Worm (Caenorhabditis elegans): ENCODE data around the gene cmtr-2.
A peak's percentile ranks its signal among the peaks of the same experiment; 100 is the strongest.

cmtr-2 gene

ce11 chrIII:6606641-6607040, 8.6 kb upstream of the cmtr-2 start:
- TF ChIP-seq nhr-2 (tag; optimal IDR thresholded peaks at IDR 0.05) = no peak
- TF ChIP-seq nhr-12 (tag; optimal IDR thresholded peaks at IDR 0.05) = no peak
- no peak for TF ChIP-seq flh-1 (GFP tag; optimal IDR thresholded peaks at IDR 0.05)
- no peak for TF ChIP-seq ham-2 (GFP tag; optimal IDR thresholded peaks at IDR 0.05)
- no peak for TF ChIP-seq elt-3 (tag; optimal IDR thresholded peaks at IDR 0.05)
- TF ChIP-seq sem-2 (GFP tag; optimal IDR thresholded peaks at IDR 0.05) = no peak
- no peak for TF ChIP-seq snpc-4 (tag; optimal IDR thresholded peaks at IDR 0.05)
- no peak for TF ChIP-seq lin-32 (GFP tag; optimal IDR thresholded peaks at IDR 0.05)
- TF ChIP-seq unc-120 (tag; optimal IDR thresholded peaks at IDR 0.05; ENCODE audit: poor library complexity, severe bottlenecking) = no peak
- TF ChIP-seq hlh-1 (tag; optimal IDR thresholded peaks at IDR 0.05) = no peak
- no peak for TF ChIP-seq blmp-1 (tag; optimal IDR thresholded peaks at IDR 0.05)
- no peak for TF ChIP-seq tbx-8 (GFP tag; optimal IDR thresholded peaks at IDR 0.05)

ce11 chrIII:6607067-6607466, 8.1 kb upstream of the cmtr-2 start:
- no peak for TF ChIP-seq lin-13 (tag; optimal IDR thresholded peaks at IDR 0.05)
- TF ChIP-seq drap-1 (GFP tag; optimal IDR thresholded peaks at IDR 0.05) = no peak
- no peak for TF ChIP-seq elt-3 (tag; optimal IDR thresholded peaks at IDR 0.05)

ce11 chrIII:6607646-6608045, 7.6 kb upstream of the cmtr-2 start:
- no peak for TF ChIP-seq ham-2 (GFP tag; optimal IDR thresholded peaks at IDR 0.05)

- no peak for TF ChIP-seq zip-8 (tag; optimal IDR thresholded peaks at IDR 0.05)
- peak; percentile 37 for TF ChIP-seq nhr-237 (tag; optimal IDR thresholded peaks at IDR 0.05)
- no peak for TF ChIP-seq nhr-12 (tag; optimal IDR thresholded peaks at IDR 0.05)
- no peak for TF ChIP-seq mab-5 (tag; optimal IDR thresholded peaks at IDR 0.05)
- no peak for TF ChIP-seq lin-13 (tag; optimal IDR thresholded peaks at IDR 0.05)
- TF ChIP-seq sptf-1 (tag; optimal IDR thresholded peaks at IDR 0.05) = no peak
- TF ChIP-seq elt-1 (tag; optimal IDR thresholded peaks at IDR 0.05; ENCODE audit: borderline replicate concordance, insufficient read depth) = no peak
- TF ChIP-seq M03D4.4 (tag; optimal IDR thresholded peaks at IDR 0.05) = no peak
- peak; percentile 51 for TF ChIP-seq pha-4 (tag; optimal IDR thresholded peaks at IDR 0.05)
- no peak for TF ChIP-seq nhr-28 (tag; optimal IDR thresholded peaks at IDR 0.05)
- no peak for TF ChIP-seq nhr-76 (tag; optimal IDR thresholded peaks at IDR 0.05)
- TF ChIP-seq ztf-11 (tag; optimal IDR thresholded peaks at IDR 0.05) = no peak
- no peak for TF ChIP-seq ceh-83 (GFP tag; optimal IDR thresholded peaks at IDR 0.05)
- no peak for TF ChIP-seq ham-2 (GFP tag; optimal IDR thresholded peaks at IDR 0.05)
- TF ChIP-seq elt-3 (tag; optimal IDR thresholded peaks at IDR 0.05) = no peak
- TF ChIP-seq unc-39 (tag; optimal IDR thresholded peaks at IDR 0.05) = no peak
- TF ChIP-seq bed-3 (GFP tag; optimal IDR thresholded peaks at IDR 0.05) = no peak
- no peak for TF ChIP-seq ces-1 (GFP tag; optimal IDR thresholded peaks at IDR 0.05)
- TF ChIP-seq ceh-39 (tag; optimal IDR thresholded peaks at IDR 0.05) = no peak
- TF ChIP-seq snpc-4 (tag; optimal IDR thresholded peaks at IDR 0.05) = no peak
- TF ChIP-seq drap-1 (GFP tag; optimal IDR thresholded peaks at IDR 0.05) = no peak
- no peak for TF ChIP-seq lin-32 (GFP tag; optimal IDR thresholded peaks at IDR 0.05)
- no peak for TF ChIP-seq flh-1 (GFP tag; optimal IDR thresholded peaks at IDR 0.05)
- TF ChIP-seq hlh-1 (tag; optimal IDR thresholded peaks at IDR 0.05) = peak; percentile 52
- no peak for TF ChIP-seq unc-62 (GFP tag; optimal IDR thresholded peaks at IDR 0.05)
- TF ChIP-seq mls-2 (tag; optimal IDR thresholded peaks at IDR 0.05) = no peak
- TF ChIP-seq blmp-1 (tag; optimal IDR thresholded peaks at IDR 0.05) = no peak
- no peak for TF ChIP-seq cnd-1 (tag; optimal IDR thresholded peaks at IDR 0.05)
- TF ChIP-seq ceh-43 (GFP tag; optimal IDR thresholded peaks at IDR 0.05) = no peak
- TF ChIP-seq tbx-8 (GFP tag; optimal IDR thresholded peaks at IDR 0.05) = no peak
- TF ChIP-seq unc-120 (tag; optimal IDR thresholded peaks at IDR 0.05; ENCODE audit: poor library complexity, severe bottlenecking) = no peak
- no peak for TF ChIP-seq nhr-2 (tag; optimal IDR thresholded peaks at IDR 0.05)
- no peak for TF ChIP-seq sem-2 (GFP tag; optimal IDR thresholded peaks at IDR 0.05)
- peak; percentile 81 for TF ChIP-seq lsy-2 (tag; optimal IDR thresholded peaks at IDR 0.05)
- peak; percentile 92 for TF ChIP-seq mep-1 (tag; optimal IDR thresholded peaks at IDR 0.05)
These were observed 7.0 kb upstream of the cmtr-2 start, which contains the start of the genes mdh-2 and F20H11.4 for ce11 chrIII:6608101-6608672. Gene mdh-2 (minus strand): TSS chrIII:6608106. Gene F20H11.4 (plus strand): TSS chrIII:6608622.

Data from whole organism, mixed stage, embryonic.